Fruit fly (Drosophila melanogaster): ENCODE data around the gene cyc.
A peak's percentile ranks its signal among the peaks of the same experiment; 100 is the strongest.

The cyc gene

dm6 chr3L:19817807-19818531, 2.2 kb upstream of the cyc start, which contains the start of the genes Fibp and Deaf1 (continued):
- peak; percentile 54; the same call in 2 of the 3 replicates for TF ChIP-seq CG14050 (GFP tag; IDR thresholded peaks at IDR 0.05)
- TF ChIP-seq Bteb2 (GFP tag; optimal IDR thresholded peaks at IDR 0.05): peak; percentile 89
- TF ChIP-seq TFAM (GFP tag; optimal IDR thresholded peaks at IDR 0.05): no peak
- peak; percentile 91 for TF ChIP-seq zfh2 (GFP tag; optimal IDR thresholded peaks at IDR 0.05)
- peak; percentile 48; the same call in 1 of the 2 replicates for TF ChIP-seq ttk (GFP tag; IDR thresholded peaks at IDR 0.05)
- no peak for TF ChIP-seq Oli (tag; optimal IDR thresholded peaks at IDR 0.05)
- TF ChIP-seq Dek (tag; optimal IDR thresholded peaks at IDR 0.05): peak; percentile 70
- peak; percentile 69 for TF ChIP-seq CG2116 (GFP tag; optimal IDR thresholded peaks at IDR 0.05)
- no peak for TF ChIP-seq CrebB (tag; optimal IDR thresholded peaks at IDR 0.05)
- TF ChIP-seq CG5953 (GFP tag; IDR thresholded peaks at IDR 0.05): no peak
- TF ChIP-seq row (GFP tag; IDR thresholded peaks at IDR 0.05): peak; percentile 95
- TF ChIP-seq Hr39 (optimal IDR thresholded peaks at IDR 0.05): no peak
- peak; percentile 72 for TF ChIP-seq CG10267 (tag; optimal IDR thresholded peaks at IDR 0.05)
- peak; percentile 77 for TF ChIP-seq Camta (GFP tag; optimal IDR thresholded peaks at IDR 0.05)
- TF ChIP-seq PHDP (tag; optimal IDR thresholded peaks at IDR 0.05): peak; percentile 68
- peak; percentile 64 for TF ChIP-seq CG16863 (GFP tag; optimal IDR thresholded peaks at IDR 0.05)
- peak; percentile 90 for TF ChIP-seq mam (GFP tag; optimal IDR thresholded peaks at IDR 0.05)
- TF ChIP-seq Deaf1 (tag; optimal IDR thresholded peaks at IDR 0.05): peak; percentile 70
- peak; percentile 72 for TF ChIP-seq Ets97D (GFP tag; optimal IDR thresholded peaks at IDR 0.05)
- TF ChIP-seq CG11398 (GFP tag; optimal IDR thresholded peaks at IDR 0.05): no peak
- TF ChIP-seq nerfin-2 (GFP tag; IDR thresholded peaks at IDR 0.05; ENCODE audit: partially characterized antibody): peak; percentile 95
- TF ChIP-seq CG3281 (GFP tag; optimal IDR thresholded peaks at IDR 0.05): peak; percentile 67
- TF ChIP-seq CG34224 (GFP tag; IDR thresholded peaks at IDR 0.05; ENCODE audit: partially characterized antibody): peak; percentile 91
- TF ChIP-seq pros (GFP tag; optimal IDR thresholded peaks at IDR 0.05): no peak
- TF ChIP-seq CG2678 (tag; optimal IDR thresholded peaks at IDR 0.05): peak; percentile 80
- peak; percentile 56 for TF ChIP-seq disco-r (GFP tag; optimal IDR thresholded peaks at IDR 0.05)
- no peak for TF ChIP-seq Drgx (GFP tag; IDR thresholded peaks at IDR 0.05)
- TF ChIP-seq Hr78 (GFP tag; optimal IDR thresholded peaks at IDR 0.05): no peak
- no peak for TF ChIP-seq wor (GFP tag; IDR thresholded peaks at IDR 0.05)
- TF ChIP-seq gem (tag; optimal IDR thresholded peaks at IDR 0.05): peak; percentile 85
- peak; percentile 19 for TF ChIP-seq CG15011 (GFP tag; optimal IDR thresholded peaks at IDR 0.05)
- peak; percentile 87 for TF ChIP-seq Dbx (GFP tag; IDR thresholded peaks at IDR 0.05)
- peak; percentile 70 for TF ChIP-seq CG31441 (GFP tag; IDR thresholded peaks at IDR 0.05)
- TF ChIP-seq CG17328 (GFP tag; IDR thresholded peaks at IDR 0.05): no peak
- TF ChIP-seq her (GFP tag; optimal IDR thresholded peaks at IDR 0.05): peak; percentile 46
- TF ChIP-seq CG3407 (GFP tag; optimal IDR thresholded peaks at IDR 0.05): peak; percentile 44
- peak; percentile 39 for TF ChIP-seq CG4282 (GFP tag; optimal IDR thresholded peaks at IDR 0.05)
- TF ChIP-seq CG15514 (GFP tag; optimal IDR thresholded peaks at IDR 0.05): peak; percentile 96
- TF ChIP-seq pfk (GFP tag; optimal IDR thresholded peaks at IDR 0.05): no peak
- peak; percentile 83 for TF ChIP-seq CG13424 (tag; optimal IDR thresholded peaks at IDR 0.05)
- peak; percentile 71 for TF ChIP-seq tin (GFP tag; optimal IDR thresholded peaks at IDR 0.05)
- TF ChIP-seq CG8359 (GFP tag; optimal IDR thresholded peaks at IDR 0.05; ENCODE audit: borderline replicate concordance): peak; percentile 5
- TF ChIP-seq CG10431 (GFP tag; optimal IDR thresholded peaks at IDR 0.05): peak; percentile 32
- peak; percentile 86 for TF ChIP-seq shn (GFP tag; optimal IDR thresholded peaks at IDR 0.05)
- peak; percentile 55 for TF ChIP-seq CG6689 (GFP tag; IDR thresholded peaks at IDR 0.05)
- TF ChIP-seq cas (GFP tag; IDR thresholded peaks at IDR 0.05): peak; percentile 32; the same call in 1 of the 2 replicates
- TF ChIP-seq ranshi (GFP tag; IDR thresholded peaks at IDR 0.05): peak; percentile 39; the same call in 1 of the 2 replicates
- TF ChIP-seq CG2202 (tag; optimal IDR thresholded peaks at IDR 0.05): no peak
- peak; percentile 47; the same call in 1 of the 3 replicates for TF ChIP-seq ken (GFP tag; IDR thresholded peaks at IDR 0.05)
- peak; percentile 80 for TF ChIP-seq bab2 (GFP tag; optimal IDR thresholded peaks at IDR 0.05)
